Fruit fly (Drosophila melanogaster): ENCODE data around the gene Pde1c.

Gene Pde1c

dm6 chr2L:11806701-11807674, 121.4 kb downstream of the Pde1c start (continued):
- TF ChIP-seq Hand (GFP tag; optimal IDR thresholded peaks at IDR 0.05), result no peak
- no peak for TF ChIP-seq zfh2 (GFP tag; optimal IDR thresholded peaks at IDR 0.05)
- TF ChIP-seq CG7786 (GFP tag; optimal IDR thresholded peaks at IDR 0.05), result no peak
- TF ChIP-seq CG7357 (GFP tag; IDR thresholded peaks at IDR 0.05), result no peak
- no peak for TF ChIP-seq Hr78 (GFP tag; optimal IDR thresholded peaks at IDR 0.05)
- TF ChIP-seq H15 (GFP tag; IDR thresholded peaks at IDR 0.05), result no peak
- TF ChIP-seq gem (tag; optimal IDR thresholded peaks at IDR 0.05), result peak; percentile 10
- no peak for TF ChIP-seq gsb-n (tag; optimal IDR thresholded peaks at IDR 0.05)
- TF ChIP-seq CG10147 (GFP tag; optimal IDR thresholded peaks at IDR 0.05), result no peak
- TF ChIP-seq hbn (GFP tag; IDR thresholded peaks at IDR 0.05; ENCODE audit: partially characterized antibody), result peak; percentile 45; the same call in 1 of the 2 replicates
- TF ChIP-seq Dll (GFP tag; IDR thresholded peaks at IDR 0.05; ENCODE audit: partially characterized antibody), result peak; percentile 42; the same call in 1 of the 4 replicates
- no peak for TF ChIP-seq hb (GFP tag; IDR thresholded peaks at IDR 0.05; ENCODE audit: partially characterized antibody)
- no peak for TF ChIP-seq chif (GFP tag; optimal IDR thresholded peaks at IDR 0.05)
- TF ChIP-seq sens (GFP tag), result peak; percentile 82
- TF ChIP-seq slp2 (GFP tag; optimal IDR thresholded peaks at IDR 0.05), result no peak
- no peak for TF ChIP-seq NC2β (GFP tag; optimal IDR thresholded peaks at IDR 0.05)
- TF ChIP-seq CG4730 (GFP tag; IDR thresholded peaks at IDR 0.05), result no peak
- no peak for TF ChIP-seq HLHmδ (GFP tag; optimal IDR thresholded peaks at IDR 0.05)
- no peak for TF ChIP-seq Hmr (GFP tag; optimal IDR thresholded peaks at IDR 0.05)
- no peak for TF ChIP-seq Hr39 (optimal IDR thresholded peaks at IDR 0.05)
- TF ChIP-seq CG12299 (tag; optimal IDR thresholded peaks at IDR 0.05), result peak; percentile 30
- TF ChIP-seq ase (GFP tag; IDR thresholded peaks at IDR 0.05), result no peak
- peak; percentile 43 for TF ChIP-seq vvl (GFP tag; IDR thresholded peaks at IDR 0.05)
- no peak for TF ChIP-seq CG4404 (GFP tag; IDR thresholded peaks at IDR 0.05)

DNA sequence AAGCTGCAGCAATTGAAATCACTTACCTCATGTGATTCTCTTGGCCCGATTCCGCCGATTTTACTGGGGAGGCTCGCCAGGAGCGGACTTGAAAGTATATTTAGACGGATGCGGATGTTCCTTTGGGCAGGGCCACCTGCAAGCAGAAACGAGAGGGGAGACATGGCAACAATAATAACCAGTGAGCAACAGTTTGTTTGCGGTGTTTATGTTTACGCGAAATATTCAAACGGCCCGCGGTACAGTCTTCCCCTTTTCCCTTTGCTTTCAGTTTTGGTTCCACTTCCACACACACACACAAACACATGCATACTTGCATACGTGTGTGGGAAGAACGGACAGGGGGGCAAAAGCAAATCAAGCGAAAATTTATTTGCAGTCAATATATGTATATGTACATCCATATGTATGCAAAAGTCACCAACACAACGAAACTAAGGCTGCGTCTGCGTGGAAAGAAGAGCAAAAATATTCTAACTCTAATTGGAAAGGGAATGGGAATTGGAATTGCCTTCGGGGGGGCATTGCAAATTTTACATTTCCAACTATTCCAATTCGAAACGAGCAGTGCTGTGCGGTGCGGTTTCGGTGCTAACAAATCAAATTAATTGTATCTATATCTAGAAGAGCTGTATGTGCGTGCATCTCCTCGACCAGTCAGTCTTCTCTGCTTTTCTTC, 122.2 kb downstream of the Pde1c start:
- TF ChIP-seq CG34422 (GFP tag; IDR thresholded peaks at IDR 0.05), result 0 out of 3 replicates have a peak, but pooled peaks have one; percentile 18
- 0 out of 2 replicates have a peak, but pooled peaks have one; percentile 11 for TF ChIP-seq E2f2 (GFP tag; IDR thresholded peaks at IDR 0.05)
- 0 out of 2 replicates have a peak, but pooled peaks have one; percentile 20 for TF ChIP-seq Rfx (GFP tag; IDR thresholded peaks at IDR 0.05)
- TF ChIP-seq al (GFP tag; IDR thresholded peaks at IDR 0.05), result no peak
- TF ChIP-seq cg (GFP tag; optimal IDR thresholded peaks at IDR 0.05), result peak; percentile 68
- TF ChIP-seq insv (GFP tag; optimal IDR thresholded peaks at IDR 0.05), result peak; percentile 41 to 91
- TF ChIP-seq crol (GFP tag; IDR thresholded peaks at IDR 0.05), result peak; percentile 62
- TF ChIP-seq YL-1 (GFP tag; optimal IDR thresholded peaks at IDR 0.05), result peak; percentile 38
- no peak for TF ChIP-seq Kr (GFP tag; optimal IDR thresholded peaks at IDR 0.05)
- peak; percentile 13 for TF ChIP-seq pros (GFP tag; optimal IDR thresholded peaks at IDR 0.05)
- no peak for TF ChIP-seq CG13123 (GFP tag; optimal IDR thresholded peaks at IDR 0.05)
- no peak for TF ChIP-seq CG17359 (tag; optimal IDR thresholded peaks at IDR 0.05)
- TF ChIP-seq CG6254 (GFP tag; optimal IDR thresholded peaks at IDR 0.05), result peak; percentile 43
- TF ChIP-seq tap (tag; optimal IDR thresholded peaks at IDR 0.05), result no peak
- peak; percentile 64 for TF ChIP-seq Med (GFP tag)
- 0 out of 2 replicates have a peak, but pooled peaks have one; percentile 21 for TF ChIP-seq CG32767 (GFP tag; IDR thresholded peaks at IDR 0.05)
- TF ChIP-seq Stat92E (GFP tag; optimal IDR thresholded peaks at IDR 0.05), result peak in 1 of 3 experiments; percentile 9
- peak; percentile 30 for TF ChIP-seq nerfin-1 (tag; optimal IDR thresholded peaks at IDR 0.05)
- TF ChIP-seq lilli (GFP tag; optimal IDR thresholded peaks at IDR 0.05), result no peak
- peak; percentile 40 for TF ChIP-seq kah (GFP tag; optimal IDR thresholded peaks at IDR 0.05)
- peak; percentile 94 for TF ChIP-seq scrt (GFP tag; optimal IDR thresholded peaks at IDR 0.05)
- peak; percentile 13 for TF ChIP-seq sens (GFP tag)
